Fruit fly (Drosophila melanogaster): ENCODE data around the gene mys.

Gene mys

DNA sequence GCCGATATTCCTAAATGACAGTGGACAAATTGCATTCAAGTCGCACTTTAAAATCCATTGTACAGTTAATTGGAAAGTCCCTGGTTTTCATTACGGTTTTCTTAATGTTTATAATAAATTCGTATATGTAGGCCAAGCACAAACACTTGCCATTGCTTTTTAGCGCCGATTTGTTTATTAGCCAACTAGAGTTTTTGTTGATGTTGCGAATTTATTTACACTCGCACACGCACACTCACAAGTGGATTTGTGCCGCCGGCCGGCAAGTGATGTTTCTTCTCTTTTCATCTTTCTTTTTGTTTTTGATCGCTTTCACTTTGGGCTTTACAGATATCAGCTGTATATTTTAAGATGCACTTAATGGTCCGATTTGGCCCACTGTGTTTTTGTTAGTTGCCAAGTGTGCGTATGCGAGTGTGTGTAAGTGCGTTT lies 4.1 kb upstream of the mys start:
- TF ChIP-seq CG9705 (GFP tag; optimal IDR thresholded peaks at IDR 0.05) (peak; percentile 62), sv (GFP tag; optimal IDR thresholded peaks at IDR 0.05) (peak; percentile 72), OdsH (GFP tag; optimal IDR thresholded peaks at IDR 0.05) (peak; percentile 37), brk (GFP tag; optimal IDR thresholded peaks at IDR 0.05) (no peak), dl (GFP tag; optimal IDR thresholded peaks at IDR 0.05; ENCODE audit: insufficient read depth in 1 of 2, partially characterized antibody in 2 of 2) (no peak), Abd-B (GFP tag; optimal IDR thresholded peaks at IDR 0.05) (no peak), psq (GFP tag; optimal IDR thresholded peaks at IDR 0.05) (peak; percentile 52), Rel (GFP tag; optimal IDR thresholded peaks at IDR 0.05) (no peak), Rel (tag; optimal IDR thresholded peaks at IDR 0.05) (no peak), fru (GFP tag; optimal IDR thresholded peaks at IDR 0.05) (peak; percentile 63), foxo (GFP tag; optimal IDR thresholded peaks at IDR 0.05) (peak in 1 of 2 experiments; percentile 71), Mio (GFP tag; optimal IDR thresholded peaks at IDR 0.05) (no peak), h (GFP tag; optimal IDR thresholded peaks at IDR 0.05) (peak; percentile 59), N (GFP tag; optimal IDR thresholded peaks at IDR 0.05) (no peak), Dfd (GFP tag; optimal IDR thresholded peaks at IDR 0.05) (no peak), Sp1 (GFP tag; optimal IDR thresholded peaks at IDR 0.05) (peak; percentile 74), Vsx2 (GFP tag; optimal IDR thresholded peaks at IDR 0.05; ENCODE audit: partially characterized antibody) (no peak), sage (GFP tag; optimal IDR thresholded peaks at IDR 0.05) (no peak), dsf (GFP tag; optimal IDR thresholded peaks at IDR 0.05; ENCODE audit: borderline replicate concordance) (no peak), GATAd (GFP tag; optimal IDR thresholded peaks at IDR 0.05) (no peak), Hr83 (GFP tag; optimal IDR thresholded peaks at IDR 0.05; ENCODE audit: poor library complexity, severe bottlenecking) (no peak), usp (GFP tag; optimal IDR thresholded peaks at IDR 0.05) (no peak), CG32264 (GFP tag; optimal IDR thresholded peaks at IDR 0.05) (no peak), jim (GFP tag; optimal IDR thresholded peaks at IDR 0.05) (no peak), Myc (optimal IDR thresholded peaks at IDR 0.05) (no peak), Hr78 (GFP tag; optimal IDR thresholded peaks at IDR 0.05) (no peak), CrebA (GFP tag; optimal IDR thresholded peaks at IDR 0.05; ENCODE audit: borderline replicate concordance) (no peak), tai (GFP tag; optimal IDR thresholded peaks at IDR 0.05) (no peak), ey (GFP tag; optimal IDR thresholded peaks at IDR 0.05) (peak; percentile 74), Hnf4 (GFP tag; optimal IDR thresholded peaks at IDR 0.05) (no peak), Dif (GFP tag; optimal IDR thresholded peaks at IDR 0.05; ENCODE audit: partially characterized antibody) (no peak), br (GFP tag; optimal IDR thresholded peaks at IDR 0.05) (peak; percentile 69), lola (GFP tag; optimal IDR thresholded peaks at IDR 0.05) (no peak), HLH106 (tag; optimal IDR thresholded peaks at IDR 0.05) (peak; percentile 74), woc (GFP tag; optimal IDR thresholded peaks at IDR 0.05) (peak; percentile 72), rgr (GFP tag; optimal IDR thresholded peaks at IDR 0.05) (peak; percentile 53), Jra (GFP tag; optimal IDR thresholded peaks at IDR 0.05) (no peak), dmrt93B (GFP tag; optimal IDR thresholded peaks at IDR 0.05) (peak; percentile 61), pan (optimal IDR thresholded peaks at IDR 0.05) (no peak)

DNA sequence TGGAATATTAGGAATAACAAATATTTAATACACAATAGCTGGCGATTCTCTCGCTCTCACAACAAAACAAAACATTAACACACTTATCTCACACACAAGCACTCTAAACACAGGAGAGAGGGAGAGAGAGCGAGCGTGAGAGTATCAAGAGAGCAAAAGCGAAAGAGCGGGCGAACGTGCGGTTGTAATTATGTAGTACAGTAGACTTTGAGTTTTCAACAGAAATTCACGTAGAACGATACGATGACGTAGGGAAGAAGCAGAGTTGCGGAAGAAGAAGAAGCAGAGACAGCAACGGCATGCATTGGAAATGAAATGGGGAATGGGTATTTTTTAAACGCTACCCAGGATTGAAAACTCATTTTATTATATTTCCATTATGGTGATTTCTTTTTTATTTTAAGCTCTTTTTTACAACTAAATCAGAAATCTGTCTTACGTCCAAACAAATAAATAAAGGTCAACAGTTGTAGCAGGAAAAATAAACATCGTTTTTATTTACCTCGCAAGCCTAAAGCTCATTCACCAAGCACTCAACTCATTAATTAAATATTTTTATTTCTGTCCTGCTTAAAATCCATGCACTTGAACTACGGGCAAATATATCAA lies 3.5 kb upstream of the mys start:
- TF ChIP-seq usp (GFP tag; optimal IDR thresholded peaks at IDR 0.05), result no peak
- no peak for TF ChIP-seq Rel (GFP tag; optimal IDR thresholded peaks at IDR 0.05)
- TF ChIP-seq Rel (tag; optimal IDR thresholded peaks at IDR 0.05), result no peak
- TF ChIP-seq h (GFP tag; optimal IDR thresholded peaks at IDR 0.05), result no peak
- TF ChIP-seq Hnf4 (GFP tag; optimal IDR thresholded peaks at IDR 0.05), result no peak
- TF ChIP-seq lola (GFP tag; optimal IDR thresholded peaks at IDR 0.05), result no peak
- no peak for TF ChIP-seq dmrt93B (GFP tag; optimal IDR thresholded peaks at IDR 0.05)
- TF ChIP-seq psq (GFP tag; optimal IDR thresholded peaks at IDR 0.05), result no peak
- TF ChIP-seq Hr83 (GFP tag; optimal IDR thresholded peaks at IDR 0.05; ENCODE audit: poor library complexity, severe bottlenecking), result peak; percentile 43
- TF ChIP-seq OdsH (GFP tag; optimal IDR thresholded peaks at IDR 0.05), result no peak
- TF ChIP-seq Vsx2 (GFP tag; optimal IDR thresholded peaks at IDR 0.05; ENCODE audit: partially characterized antibody), result peak; percentile 74
- no peak for TF ChIP-seq CrebA (GFP tag; optimal IDR thresholded peaks at IDR 0.05; ENCODE audit: borderline replicate concordance)
- no peak for TF ChIP-seq Jra (GFP tag; optimal IDR thresholded peaks at IDR 0.05)
- TF ChIP-seq sage (GFP tag; optimal IDR thresholded peaks at IDR 0.05), result no peak
- peak; percentile 92 for TF ChIP-seq Dif (GFP tag; optimal IDR thresholded peaks at IDR 0.05; ENCODE audit: partially characterized antibody)
- no peak for TF ChIP-seq br (GFP tag; optimal IDR thresholded peaks at IDR 0.05)
- TF ChIP-seq foxo (GFP tag; optimal IDR thresholded peaks at IDR 0.05), result no peak
- no peak for TF ChIP-seq sv (GFP tag; optimal IDR thresholded peaks at IDR 0.05)
- TF ChIP-seq Abd-B (GFP tag; optimal IDR thresholded peaks at IDR 0.05), result no peak
- no peak for TF ChIP-seq Sp1 (GFP tag; optimal IDR thresholded peaks at IDR 0.05)
- TF ChIP-seq dl (GFP tag; optimal IDR thresholded peaks at IDR 0.05; ENCODE audit: insufficient read depth in 1 of 2, partially characterized antibody in 2 of 2), result peak; percentile 95 to 96
- TF ChIP-seq Myc (optimal IDR thresholded peaks at IDR 0.05), result no peak
- TF ChIP-seq woc (GFP tag; optimal IDR thresholded peaks at IDR 0.05), result no peak
